Worm (Caenorhabditis elegans): ENCODE results near the gene sdz-35.

DNA sequence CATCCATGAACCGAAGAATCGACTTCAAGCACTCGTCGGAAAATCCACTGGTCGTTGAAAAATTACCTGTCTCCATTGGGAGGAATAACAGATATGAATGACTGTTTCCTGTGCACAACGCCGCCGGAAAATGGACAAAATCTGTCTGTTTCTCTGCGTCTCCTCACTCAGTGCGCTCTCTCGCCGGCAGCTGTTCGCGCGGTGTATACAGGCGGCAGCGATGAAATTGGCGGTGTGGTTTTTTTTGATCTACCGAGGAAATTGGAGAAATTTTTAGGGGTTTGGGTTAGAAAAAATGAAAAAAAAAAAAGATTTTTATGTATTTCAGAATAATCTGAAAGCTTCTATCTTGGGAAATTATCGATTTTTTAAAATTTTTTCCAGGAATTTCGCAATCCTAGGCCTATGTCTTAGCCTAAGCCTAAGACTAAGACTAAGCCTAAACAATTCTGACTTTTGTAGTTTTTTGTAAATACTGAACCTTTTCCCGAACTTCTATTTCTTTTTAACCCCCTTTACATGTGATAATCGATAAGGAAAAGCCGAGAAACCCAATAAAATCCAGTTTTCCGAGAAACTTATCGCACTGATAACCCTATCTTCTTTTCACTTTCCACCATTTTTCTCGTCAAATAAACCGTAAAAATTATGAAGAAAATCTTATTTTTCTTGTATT is 39.6 kb upstream of the sdz-35 start, which contains the start of the genes fbxc-50 and C17F4.2:
- TF ChIP-seq ztf-23 (GFP tag; IDR thresholded peaks at IDR 0.05) (no peak), tab-1 (GFP tag; IDR thresholded peaks at IDR 0.05) (no peak), cog-1 (tag; optimal IDR thresholded peaks at IDR 0.05) (no peak), klf-2 (GFP tag; conservative IDR thresholded peaks at IDR 0.05) (no peak), ref-1 (GFP tag; conservative IDR thresholded peaks at IDR 0.05) (no peak), flt-1 (GFP tag; IDR thresholded peaks at IDR 0.05) (no peak)

All from whole organism, midembryonic.